Fruit fly (Drosophila melanogaster): Measurements from ENCODE around the gene CG5151.

- TF ChIP-seq Snoo (tag; optimal IDR thresholded peaks at IDR 0.05) (no peak), CG10348 (GFP tag; IDR thresholded peaks at IDR 0.05) (no peak), CG17806 (tag; optimal IDR thresholded peaks at IDR 0.05) (no peak), CG8159 (tag; optimal IDR thresholded peaks at IDR 0.05) (no peak), CG32121 (GFP tag; IDR thresholded peaks at IDR 0.05) (no peak), Pif1B (GFP tag; optimal IDR thresholded peaks at IDR 0.05) (no peak), CG14655 (GFP tag; optimal IDR thresholded peaks at IDR 0.05) (no peak), CG12605 (GFP tag; IDR thresholded peaks at IDR 0.05) (no peak), CG13204 (GFP tag; optimal IDR thresholded peaks at IDR 0.05) (no peak), D1 (tag; optimal IDR thresholded peaks at IDR 0.05) (no peak), EcR (GFP tag; optimal IDR thresholded peaks at IDR 0.05) (no peak), CG9948 (tag; optimal IDR thresholded peaks at IDR 0.05) (no peak), rn (GFP tag; IDR thresholded peaks at IDR 0.05) (no peak), fd96Ca (GFP tag; IDR thresholded peaks at IDR 0.05) (no peak)
Observed at dm6 chr3L:16199929-16200328, 35.4 kb upstream of the CG5151 start, which contains the start of gene CG33689.
